Worm (Caenorhabditis elegans) whole organism, L1 larva: ENCODE data around the gene E02H9.6.

ENCODE experiments used
- alr-1 ChIP-seq: fragments of 200-800 bp; sonication (Bioruptor generic); optimal IDR thresholded peaks from 2 replicates; lab custom pipeline; 2018; ENCODE audit warnings: borderline replicate concordance, mild to moderate bottlenecking, missing genetic modification characterization, missing compliant biosample characterization
- efl-3 ChIP-seq: fragments of 200-800 bp; sonication (Bioruptor generic); optimal IDR thresholded peaks from 2 replicates; lab custom pipeline; 2018; ENCODE audit warnings: mild to moderate bottlenecking, missing genetic modification characterization, missing compliant biosample characterization
- elt-2 ChIP-seq: sonication (generic microtip); optimal IDR thresholded peaks from 2 replicates; lab custom pipeline; 2016; ENCODE audit warnings: missing genetic modification characterization, mild to moderate bottlenecking, inconsistent platforms, missing compliant biosample characterization, missing genetic modification reagents
- hlh-4 ChIP-seq: sonication (generic microtip); optimal IDR thresholded peaks from 2 replicates; lab custom pipeline; 2016; ENCODE audit warnings: mild to moderate bottlenecking, missing genetic modification characterization, missing compliant biosample characterization
- lin-39 ChIP-seq: fragments of 150-350 bp; optimal IDR thresholded peaks from 2 replicates; lab custom pipeline; 2014; ENCODE audit warnings: missing biosample characterization, missing genetic modification reagents, missing genetic modification characterization
- lsy-2 ChIP-seq, 2 experiments: fragments of 150-350 bp; optimal IDR thresholded peaks; 2 replicates each; lab custom pipeline; 2014; ENCODE audit warnings: missing biosample characterization in 2 of 2, missing genetic modification characterization in 2 of 2
- mab-9 ChIP-seq: fragments of 200-800 bp; sonication (Bioruptor generic); IDR thresholded peaks from 2 replicates; pipeline ENCODE4 v1.3.6; 2022; ENCODE audit warnings: missing genetic modification reagents, missing genetic modification characterization, missing compliant biosample characterization
- nhr-11 ChIP-seq: fragments of 150-350 bp; optimal IDR thresholded peaks from 2 replicates; lab custom pipeline; 2014; ENCODE audit warnings: missing biosample characterization, missing genetic modification characterization
- nhr-12 ChIP-seq: sonication (generic microtip); optimal IDR thresholded peaks from 2 replicates; lab custom pipeline; 2017; ENCODE audit warnings: missing biosample characterization, missing genetic modification characterization
- nhr-28 ChIP-seq: fragments of 150-350 bp; optimal IDR thresholded peaks from 2 replicates; lab custom pipeline; 2014; ENCODE audit warnings: missing biosample characterization, missing genetic modification characterization
- swsn-7 ChIP-seq: sonication (generic microtip); optimal IDR thresholded peaks from 2 replicates; lab custom pipeline; 2016; ENCODE audit warnings: missing genetic modification characterization, missing compliant biosample characterization
- xbp-1 ChIP-seq: sonication (generic microtip); optimal IDR thresholded peaks from 2 replicates; lab custom pipeline; 2016; ENCODE audit warnings: missing genetic modification characterization, missing compliant biosample characterization

DNA sequence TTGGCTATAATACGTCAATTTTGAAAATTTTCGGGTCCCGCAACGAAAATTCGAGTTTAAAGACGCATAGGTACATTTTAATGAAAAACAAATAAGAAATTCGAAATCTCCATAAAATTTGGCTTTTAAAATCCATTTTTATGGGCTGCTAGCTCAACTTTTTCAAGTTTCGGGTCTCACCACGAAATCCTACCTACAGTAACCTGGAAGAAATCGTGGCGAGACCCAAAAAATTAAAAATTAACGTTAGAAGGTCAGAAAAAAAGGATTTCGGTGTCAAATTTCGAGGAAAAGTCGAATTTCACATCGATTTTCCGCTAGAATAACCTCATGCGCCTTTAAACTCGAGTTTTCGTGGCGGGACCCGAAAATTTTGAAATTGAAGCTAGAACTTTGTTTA lies 46.3 kb downstream of the E02H9.6 start:
- TF ChIP-seq hlh-4: no peak
- TF ChIP-seq alr-1 (tag; lab: Kevin White, UChicago): no peak
- no peak for TF ChIP-seq nhr-11
- no peak for TF ChIP-seq mab-9 (GFP tag; lab: Robert Waterston, UW)
- no peak for TF ChIP-seq nhr-28
- no peak for TF ChIP-seq swsn-7 (tag; lab: Kevin White, UChicago)
- TF ChIP-seq lsy-2 (tag; optimal IDR thresholded peaks at IDR 0.05; lab: Kevin White, UChicago): peak; percentile 30 to 61
- TF ChIP-seq nhr-12 (tag; lab: Kevin White, UChicago): no peak
- TF ChIP-seq elt-2 (tag; lab: Kevin White, UChicago): no peak
- no peak for TF ChIP-seq xbp-1
- no peak for TF ChIP-seq lin-39 (tag; lab: Kevin White, UChicago)
- no peak for TF ChIP-seq efl-3 (GFP tag; lab: Kevin White, UChicago)
